Fruit fly (Drosophila melanogaster): ENCODE results near the gene CG2120.

- TF ChIP-seq vri (GFP tag; optimal IDR thresholded peaks at IDR 0.05) (no peak), CG6808 (GFP tag; optimal IDR thresholded peaks at IDR 0.05) (no peak), CG31627 (GFP tag; optimal IDR thresholded peaks at IDR 0.05) (no peak), CG11294 (GFP tag; IDR thresholded peaks at IDR 0.05) (no peak), Lpt (GFP tag; optimal IDR thresholded peaks at IDR 0.05) (no peak), cyc (GFP tag; optimal IDR thresholded peaks at IDR 0.05) (no peak), Ets96B (tag; optimal IDR thresholded peaks at IDR 0.05) (no peak), Eip78C (GFP tag) (no peak), CG7368 (GFP tag; optimal IDR thresholded peaks at IDR 0.05) (no peak), Blimp-1 (GFP tag; optimal IDR thresholded peaks at IDR 0.05) (no peak), CG3032 (tag; optimal IDR thresholded peaks at IDR 0.05) (no peak), fkh (GFP tag; optimal IDR thresholded peaks at IDR 0.05) (no peak)
Observed at dm6 chrX:8135420-8135874, at the start of gene CG2120, which contains the start of gene cyr.
